Worm (Caenorhabditis elegans) whole organism, L2 larva: ENCODE measurements around the gene B0303.7.

ENCODE experiments used
- ama-1 ChIP-seq: fragments of 150-350 bp; optimal IDR thresholded peaks from 2 replicates; lab custom pipeline; 2018; ENCODE audit warnings: inconsistent platforms
- dmd-4 ChIP-seq: sonication (generic microtip); optimal IDR thresholded peaks from 2 replicates; lab custom pipeline; 2017; ENCODE audit warnings: missing biosample characterization, missing genetic modification characterization
- fos-1 ChIP-seq: fragments of 150-350 bp; optimal IDR thresholded peaks from 2 replicates; lab custom pipeline; 2014; ENCODE audit warnings: missing biosample characterization, missing genetic modification characterization
- nhr-11 ChIP-seq: fragments of 150-350 bp; optimal IDR thresholded peaks from 2 replicates; lab custom pipeline; 2014; ENCODE audit warnings: missing biosample characterization, missing genetic modification characterization
- snpc-4 ChIP-seq: fragments of 150-350 bp; optimal IDR thresholded peaks from 2 replicates; lab custom pipeline; 2014; ENCODE audit warnings: missing biosample characterization, missing genetic modification characterization
- unc-55 ChIP-seq: fragments of 150-350 bp; sonication (generic microtip); optimal IDR thresholded peaks from 3 replicates; lab custom pipeline; 2014; ENCODE audit warnings: missing biosample characterization, missing genetic modification reagents, missing genetic modification characterization
- unc-62 ChIP-seq: fragments of 150-350 bp; optimal IDR thresholded peaks from 2 replicates; lab custom pipeline; 2014; ENCODE audit warnings: missing biosample characterization, missing genetic modification reagents, missing genetic modification characterization
- ztf-11 ChIP-seq: sonication (generic microtip); optimal IDR thresholded peaks from 2 replicates; lab custom pipeline; 2017; ENCODE audit warnings: missing biosample characterization, missing genetic modification characterization

DNA sequence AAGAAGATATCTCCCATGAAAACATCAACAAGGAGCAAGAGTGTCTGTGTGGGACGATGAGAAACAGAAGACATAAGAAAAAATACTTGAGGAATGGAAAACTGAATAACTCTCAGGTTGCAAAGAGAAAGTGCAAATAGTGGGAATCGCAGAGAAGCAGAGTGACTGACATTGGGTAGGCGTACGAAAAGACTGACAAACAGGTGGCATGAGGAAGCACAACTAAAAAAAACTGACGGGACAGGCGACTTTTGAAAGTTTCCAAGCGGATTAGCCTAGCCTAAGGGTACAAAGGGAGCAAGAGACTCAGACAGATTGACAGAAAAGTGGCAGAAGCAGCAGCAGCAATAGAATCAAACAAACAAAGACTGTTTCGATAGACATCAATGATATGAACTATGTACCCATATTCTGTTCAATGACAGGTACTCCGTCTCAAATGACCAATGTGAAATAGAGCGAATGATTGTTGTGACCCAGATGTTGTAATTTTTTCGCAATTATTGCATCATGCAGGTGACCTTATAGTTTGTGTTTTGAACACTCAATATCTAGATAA lies 41.0 kb downstream of the B0303.7 start:
- no peak for TF ChIP-seq snpc-4 (tag; lab: Kevin White, UChicago)
- no peak for TF ChIP-seq ama-1 (lab: Kevin White, UChicago)
- peak; percentile 35 for TF ChIP-seq unc-55
- peak; percentile 26 for TF ChIP-seq fos-1 (tag; lab: Kevin White, UChicago)
- TF ChIP-seq nhr-11 (tag; lab: Kevin White, UChicago) = no peak
- TF ChIP-seq dmd-4 = no peak
- TF ChIP-seq ztf-11 (tag; lab: Kevin White, UChicago) = no peak
- no peak for TF ChIP-seq unc-62 (GFP tag; lab: Kevin White, UChicago)
